Worm (Caenorhabditis elegans) whole organism, L4/young adult: ENCODE results near the gene F52B10.3.

Experiments used
- W03F9.2 ChIP-seq: fragments of 150-350 bp; optimal IDR thresholded peaks from 2 replicates; lab custom pipeline; 2014; ENCODE audit warnings: missing biosample characterization, missing genetic modification characterization
- him-1 ChIP-seq: sonication (generic microtip); optimal IDR thresholded peaks from 2 replicates; lab custom pipeline; 2016; ENCODE audit warnings: missing genotype, missing genetic modification reagents, missing genetic modification characterization, missing compliant biosample characterization

ce11 chrX:2943611-2944010 is 45.5 kb upstream of the F52B10.3 start:
- TF ChIP-seq W03F9.2 (no peak), him-1 (tag; lab: Kevin White, UChicago) (no peak)
